Worm (Caenorhabditis elegans) whole organism, young adult: ENCODE results near the gene E02C12.11.
"Not testable (repeated sequence)": the region's sequence is repeated elsewhere in the genome, so short reads cannot be mapped to it uniquely, and the experiment has no call there.

Source experiments
- Y79H2A.3 ChIP-seq: fragments of 200-800 bp; sonication (Bioruptor generic); conservative IDR thresholded peaks from 2 replicates; pipeline ENCODE4 v1.3.6; 2022; ENCODE audit warnings: missing genetic modification reagents, missing genetic modification characterization, missing compliant biosample characterization
- ZK185.1 ChIP-seq: sonication (generic microtip); optimal IDR thresholded peaks from 2 replicates; lab custom pipeline; 2016; ENCODE audit warnings: mild to moderate bottlenecking, missing genetic modification characterization, missing compliant biosample characterization; ENCODE audit not compliant: poor library complexity, severe bottlenecking
- ets-4 ChIP-seq: fragments of 200-800 bp; sonication (Bioruptor generic); optimal IDR thresholded peaks from 2 replicates; lab custom pipeline; 2018; ENCODE audit warnings: mild to moderate bottlenecking, missing genetic modification characterization, missing compliant biosample characterization
- lin-35 ChIP-seq, 3 experiments: fragments of 150-350 bp in 2 of 3; sonication (generic microtip) in 1 of 3; optimal IDR thresholded peaks; 2 replicates each; lab custom pipeline; 2014 to 2018; ENCODE audit warnings: missing biosample characterization in 3 of 3, missing genetic modification characterization in 3 of 3, missing genetic modification reagents in 3 of 3
- madf-6 ChIP-seq: fragments of 200-800 bp; sonication (Bioruptor generic); IDR thresholded peaks from 2 replicates; pipeline ENCODE4 v1.3.6; 2022; ENCODE audit warnings: missing genetic modification reagents, missing genetic modification characterization, missing compliant biosample characterization
- nhr-179 ChIP-seq: sonication (generic microtip); optimal IDR thresholded peaks from 2 replicates; lab custom pipeline; 2016; ENCODE audit warnings: mild to moderate bottlenecking, missing genetic modification characterization, missing compliant biosample characterization
- nhr-27 ChIP-seq: fragments of 200-800 bp; sonication (Bioruptor generic); optimal IDR thresholded peaks from 2 replicates; lab custom pipeline; 2018; ENCODE audit warnings: mild to moderate bottlenecking, missing genetic modification characterization, moderate library complexity, missing compliant biosample characterization
- rec-8 ChIP-seq, 2 experiments: sonication (generic microtip); optimal IDR thresholded peaks; 2 replicates each; lab custom pipeline; 2016; ENCODE audit warnings: mild to moderate bottlenecking in 2 of 2, missing genetic modification characterization in 2 of 2, missing genetic modification reagents in 2 of 2, missing genotype in 2 of 2, missing biosample characterization in 1 of 2, missing compliant biosample characterization in 1 of 2, moderate library complexity in 1 of 2
- repo-1 ChIP-seq: sonication (generic microtip); optimal IDR thresholded peaks from 2 replicates; lab custom pipeline; 2017; ENCODE audit warnings: mild to moderate bottlenecking, missing genetic modification characterization, missing compliant biosample characterization
- tbx-9 ChIP-seq: sonication (generic microtip); optimal IDR thresholded peaks from 2 replicates; lab custom pipeline; 2016; ENCODE audit warnings: borderline replicate concordance, missing genetic modification characterization, inconsistent platforms, missing compliant biosample characterization
- unc-130 ChIP-seq: sonication (generic microtip); optimal IDR thresholded peaks from 2 replicates; lab custom pipeline; 2016; ENCODE audit warnings: missing genetic modification reagents, missing genetic modification characterization, missing compliant biosample characterization
- unc-62 ChIP-seq: fragments of 150-350 bp; optimal IDR thresholded peaks from 2 replicates; lab custom pipeline; 2014; ENCODE audit warnings: missing biosample characterization, missing genetic modification reagents, missing genetic modification characterization
- zfh-2 ChIP-seq: fragments of 200-800 bp; sonication (Bioruptor generic); conservative IDR thresholded peaks from 2 replicates; pipeline ENCODE4 v1.3.6; 2022; ENCODE audit warnings: missing genetic modification reagents, missing genetic modification characterization, missing compliant biosample characterization

- TF ChIP-seq nhr-179; unc-130 (GFP tag; lab: Kevin White, UChicago); ets-4 (GFP tag; lab: Kevin White, UChicago); rec-8 (tag; optimal IDR thresholded peaks at IDR 0.05; lab: Kevin White, UChicago); repo-1 (tag; lab: Kevin White, UChicago); lin-35 (GFP tag; optimal IDR thresholded peaks at IDR 0.05; lab: Kevin White, UChicago); Y79H2A.3; unc-62 (GFP tag; lab: Kevin White, UChicago); zfh-2 (GFP tag; lab: Robert Waterston, UW); nhr-27 (tag; lab: Kevin White, UChicago); ZK185.1; madf-6 (GFP tag; lab: Robert Waterston, UW); tbx-9: not testable (repeated sequence)
These were observed at the start of gene E02C12.11 for ce11 chrV:9379808-9380207.
